Worm (Caenorhabditis elegans) whole organism, L3 larva: ENCODE results near the gene cnd-1.

ENCODE experiments used
- ZK546.5 ChIP-seq: sonication (generic microtip); optimal IDR thresholded peaks from 2 replicates; lab custom pipeline; 2017; ENCODE audit warnings: missing biosample characterization, missing genetic modification characterization
- aly-2 ChIP-seq: fragments of 150-350 bp; optimal IDR thresholded peaks from 2 replicates; lab custom pipeline; 2014; ENCODE audit warnings: missing biosample characterization, missing genetic modification characterization
- ama-1 ChIP-seq: fragments of 150-350 bp; optimal IDR thresholded peaks from 2 replicates; lab custom pipeline; 2018
- ceh-16 ChIP-seq: sonication (generic microtip); optimal IDR thresholded peaks from 2 replicates; lab custom pipeline; 2017; ENCODE audit warnings: missing biosample characterization, missing genetic modification characterization
- ceh-9 ChIP-seq: sonication (generic microtip); optimal IDR thresholded peaks from 2 replicates; lab custom pipeline; 2018; ENCODE audit warnings: missing biosample characterization, missing genetic modification characterization
- daf-12 ChIP-seq: fragments of 150-350 bp; optimal IDR thresholded peaks from 2 replicates; lab custom pipeline; 2014; ENCODE audit warnings: missing biosample characterization, missing genetic modification reagents, missing genetic modification characterization
- egl-27 ChIP-seq: sonication (generic microtip); optimal IDR thresholded peaks from 4 replicates; lab custom pipeline; 2017; ENCODE audit warnings: missing biosample characterization, missing genetic modification reagents, missing genetic modification characterization
- egl-5 ChIP-seq: fragments of 150-350 bp; optimal IDR thresholded peaks from 2 replicates; lab custom pipeline; 2017; ENCODE audit warnings: missing biosample characterization, missing genetic modification reagents, missing genetic modification characterization, inconsistent platforms
- elt-1 ChIP-seq: fragments of 150-350 bp; optimal IDR thresholded peaks from 2 replicates; lab custom pipeline; 2014; ENCODE audit warnings: missing biosample characterization, missing genetic modification characterization
- elt-2 ChIP-seq: sonication (generic microtip); optimal IDR thresholded peaks from 2 replicates; lab custom pipeline; 2016; ENCODE audit warnings: missing genetic modification reagents, mild to moderate bottlenecking, missing genetic modification characterization, missing compliant biosample characterization
- elt-3 ChIP-seq, 3 experiments: fragments of 150-350 bp in 1 of 3; sonication (generic microtip) in 2 of 3; optimal IDR thresholded peaks; 2 replicates in 2 of 3; 4 replicates in 1 of 3; lab custom pipeline; 2014 to 2017; ENCODE audit warnings: missing biosample characterization in 3 of 3, missing genetic modification characterization in 3 of 3
- eor-1 ChIP-seq, 2 experiments: fragments of 150-350 bp; optimal IDR thresholded peaks; 2 replicates each; lab custom pipeline; 2014 to 2018; ENCODE audit warnings: missing biosample characterization in 2 of 2, missing genetic modification characterization in 2 of 2
- fkh-10 ChIP-seq: sonication (generic microtip); optimal IDR thresholded peaks from 2 replicates; lab custom pipeline; 2017; ENCODE audit warnings: missing biosample characterization, missing genetic modification reagents, missing genetic modification characterization
- fkh-2 ChIP-seq: fragments of 150-350 bp; optimal IDR thresholded peaks from 2 replicates; lab custom pipeline; 2014; ENCODE audit warnings: missing biosample characterization, missing genetic modification reagents, missing genetic modification characterization
- fos-1 ChIP-seq: fragments of 150-350 bp; optimal IDR thresholded peaks from 2 replicates; lab custom pipeline; 2014; ENCODE audit warnings: missing biosample characterization, missing genetic modification characterization
- hmg-11 ChIP-seq: sonication (generic microtip); optimal IDR thresholded peaks from 2 replicates; lab custom pipeline; 2016; ENCODE audit warnings: missing genetic modification characterization, missing compliant biosample characterization
- jun-1 ChIP-seq: fragments of 150-350 bp; optimal IDR thresholded peaks from 2 replicates; lab custom pipeline; 2014; ENCODE audit warnings: missing biosample characterization, missing genetic modification reagents, missing genetic modification characterization
- lin-15B ChIP-seq: fragments of 150-350 bp; optimal IDR thresholded peaks from 2 replicates; lab custom pipeline; 2014; ENCODE audit warnings: missing biosample characterization, missing genetic modification characterization
- lsy-12 ChIP-seq: sonication (generic microtip); optimal IDR thresholded peaks from 2 replicates; lab custom pipeline; 2016; ENCODE audit warnings: mild to moderate bottlenecking, missing genetic modification characterization, missing compliant biosample characterization
- nfya-1 ChIP-seq: sonication (generic microtip); optimal IDR thresholded peaks from 2 replicates; lab custom pipeline; 2017; ENCODE audit warnings: missing genetic modification characterization, mild to moderate bottlenecking, missing compliant biosample characterization, antibody characterized with exemption, moderate library complexity; ENCODE audit not compliant: insufficient read depth
- nhr-11 ChIP-seq: fragments of 150-350 bp; optimal IDR thresholded peaks from 2 replicates; lab custom pipeline; 2014; ENCODE audit warnings: missing biosample characterization, missing genetic modification characterization
- nhr-23 ChIP-seq: fragments of 150-350 bp; optimal IDR thresholded peaks from 2 replicates; lab custom pipeline; 2014; ENCODE audit warnings: missing biosample characterization, missing genetic modification reagents, missing genetic modification characterization
- nhr-237 ChIP-seq: fragments of 150-350 bp; optimal IDR thresholded peaks from 2 replicates; lab custom pipeline; 2014; ENCODE audit warnings: missing biosample characterization, missing genetic modification characterization
- nhr-25 ChIP-seq: sonication (generic microtip); optimal IDR thresholded peaks from 2 replicates; lab custom pipeline; 2017; ENCODE audit warnings: missing biosample characterization, missing genetic modification characterization
- nhr-28 ChIP-seq: fragments of 150-350 bp; optimal IDR thresholded peaks from 2 replicates; lab custom pipeline; 2014; ENCODE audit warnings: missing biosample characterization, missing genetic modification characterization
- nhr-67 ChIP-seq: fragments of 150-350 bp; optimal IDR thresholded peaks from 2 replicates; lab custom pipeline; 2014; ENCODE audit warnings: missing biosample characterization, missing genetic modification characterization
- nhr-76 ChIP-seq: fragments of 150-350 bp; sonication (generic microtip); optimal IDR thresholded peaks from 5 replicates; lab custom pipeline; 2014; ENCODE audit warnings: missing biosample characterization, missing genetic modification characterization
- pha-4 ChIP-seq: fragments of 150-350 bp; optimal IDR thresholded peaks from 2 replicates; lab custom pipeline; 2014; ENCODE audit warnings: missing biosample characterization, missing genetic modification reagents, missing genetic modification characterization
- pqm-1 ChIP-seq: fragments of 150-350 bp; optimal IDR thresholded peaks from 2 replicates; lab custom pipeline; 2017; ENCODE audit warnings: missing biosample characterization, missing genetic modification characterization, inconsistent platforms
- sea-2 ChIP-seq: fragments of 150-350 bp; sonication (generic microtip); optimal IDR thresholded peaks from 4 replicates; lab custom pipeline; 2014; ENCODE audit warnings: missing biosample characterization, missing genetic modification reagents, missing genetic modification characterization
- skn-1 ChIP-seq: fragments of 150-350 bp; optimal IDR thresholded peaks from 2 replicates; lab custom pipeline; 2014; ENCODE audit warnings: missing biosample characterization, missing genetic modification characterization
- tbx-2 ChIP-seq: sonication (generic microtip); optimal IDR thresholded peaks from 2 replicates; lab custom pipeline; 2016; ENCODE audit warnings: mild to moderate bottlenecking, missing genetic modification characterization, missing compliant biosample characterization
- unc-62 ChIP-seq: fragments of 150-350 bp; sonication (generic microtip); optimal IDR thresholded peaks from 4 replicates; lab custom pipeline; 2014; ENCODE audit warnings: missing biosample characterization, missing genetic modification reagents, missing genetic modification characterization
- zag-1 ChIP-seq: fragments of 150-350 bp; optimal IDR thresholded peaks from 2 replicates; lab custom pipeline; 2014; ENCODE audit warnings: missing biosample characterization, missing genetic modification characterization
- ztf-11 ChIP-seq: fragments of 150-350 bp; optimal IDR thresholded peaks from 2 replicates; lab custom pipeline; 2014; ENCODE audit warnings: missing biosample characterization, missing genetic modification characterization

The cnd-1 gene

DNA sequence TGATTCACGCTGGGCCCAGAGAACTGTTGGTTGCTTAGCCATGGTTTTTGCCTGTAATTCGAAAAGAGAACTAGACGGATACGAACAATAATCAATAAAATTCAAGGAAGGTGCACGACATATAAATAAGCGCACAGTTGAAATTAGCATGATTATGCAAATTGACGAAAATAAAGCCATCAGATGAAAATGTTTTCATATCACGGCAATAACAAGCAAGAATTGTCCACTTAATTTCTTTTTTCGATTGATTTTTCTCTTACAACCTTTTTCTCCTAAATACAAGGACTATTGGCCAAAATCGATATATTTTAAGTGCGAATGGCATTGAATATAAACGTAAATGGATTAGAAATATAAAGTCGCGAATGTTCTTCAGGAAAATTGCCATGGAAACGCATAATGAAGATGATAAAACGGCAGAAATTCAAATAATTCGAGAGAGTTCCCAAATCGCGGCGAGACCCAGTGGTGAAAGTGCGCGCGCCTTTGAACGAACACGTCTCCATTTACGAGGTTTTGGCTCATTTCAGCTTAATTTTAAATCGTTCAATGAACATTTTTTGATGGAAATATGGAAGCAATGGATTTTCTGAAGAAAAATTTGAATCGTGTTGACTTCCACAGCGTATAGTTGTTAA is 30.4 kb upstream of the cnd-1 start, which contains the start of the genes daf-41 and toc-1 (continued):
- TF ChIP-seq nhr-76 (no peak), unc-62 (GFP tag; lab: Kevin White, UChicago) (no peak)

DNA sequence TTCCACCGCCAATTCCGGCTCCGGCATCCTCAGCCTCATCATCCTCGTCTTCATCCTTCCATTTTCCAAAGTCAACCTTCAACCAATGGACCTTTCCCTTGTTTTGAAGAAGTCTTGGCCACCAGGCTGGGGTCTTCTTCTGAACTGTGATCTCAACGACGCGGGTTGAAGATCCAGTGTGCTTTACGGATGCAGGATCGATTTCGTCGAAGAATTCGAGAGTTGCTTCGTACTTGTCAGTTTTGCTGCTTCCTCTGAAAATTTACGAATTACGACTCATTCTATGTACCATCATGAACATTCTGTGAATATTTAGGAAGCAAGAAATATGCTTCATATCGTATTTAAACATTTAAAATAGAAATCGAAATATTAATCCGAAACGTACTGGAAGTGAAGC is 29.8 kb upstream of the cnd-1 start:
- TF ChIP-seq nhr-25 (no peak), ama-1 (lab: Kevin White, UChicago) (peak; percentile 67)

DNA sequence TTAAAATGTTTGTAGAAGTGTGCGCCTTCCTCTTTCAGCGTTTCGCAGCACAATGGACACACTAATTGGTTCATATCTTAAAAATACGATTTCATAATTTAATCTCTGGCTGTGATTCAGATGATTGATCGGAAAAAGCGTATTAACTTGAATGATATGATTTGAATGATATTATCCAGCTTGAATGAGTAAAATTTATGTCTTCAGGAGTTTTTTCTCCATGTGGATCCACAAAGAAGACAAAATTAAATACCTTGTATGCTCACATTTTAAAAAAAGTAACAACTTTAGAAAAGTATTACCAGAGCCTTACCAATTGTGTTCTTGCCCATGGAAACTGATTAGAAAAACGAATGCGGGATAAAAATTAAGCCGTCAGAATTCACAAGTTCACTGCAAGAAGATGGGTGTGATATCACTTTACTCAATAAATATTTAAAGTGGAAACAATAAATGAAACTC is 29.0 kb upstream of the cnd-1 start, which contains the start of gene ztf-8:
Gene ztf-8, minus strand, starts transcription at position 76 of the 462 bp plus-strand sequence.
- TF ChIP-seq egl-5 (tag; lab: Kevin White, UChicago) (no peak), ceh-9 (tag; lab: Kevin White, UChicago) (no peak), ztf-11 (no peak), elt-3 (tag; optimal IDR thresholded peaks at IDR 0.05; lab: Kevin White, UChicago) (no peak), unc-62 (GFP tag; lab: Kevin White, UChicago) (no peak), elt-1 (tag; lab: Kevin White, UChicago) (no peak), pqm-1 (tag; lab: Kevin White, UChicago) (no peak), elt-2 (tag; lab: Kevin White, UChicago) (peak; percentile 27), fos-1 (no peak), egl-27 (tag; lab: Kevin White, UChicago) (no peak), nhr-76 (no peak), daf-12 (no peak), aly-2 (tag; lab: Kevin White, UChicago) (no peak), fkh-10 (GFP tag; lab: Kevin White, UChicago) (no peak), sea-2 (GFP tag; lab: Kevin White, UChicago) (no peak), nhr-25 (peak; percentile 12), eor-1 (tag; optimal IDR thresholded peaks at IDR 0.05; lab: Kevin White, UChicago) (no peak), tbx-2 (peak; percentile 15), zag-1 (tag; lab: Kevin White, UChicago) (no peak), nhr-11 (tag; lab: Kevin White, UChicago) (no peak), pha-4 (peak; percentile 17), nfya-1 (tag; lab: Kevin White, UChicago) (no peak)

DNA sequence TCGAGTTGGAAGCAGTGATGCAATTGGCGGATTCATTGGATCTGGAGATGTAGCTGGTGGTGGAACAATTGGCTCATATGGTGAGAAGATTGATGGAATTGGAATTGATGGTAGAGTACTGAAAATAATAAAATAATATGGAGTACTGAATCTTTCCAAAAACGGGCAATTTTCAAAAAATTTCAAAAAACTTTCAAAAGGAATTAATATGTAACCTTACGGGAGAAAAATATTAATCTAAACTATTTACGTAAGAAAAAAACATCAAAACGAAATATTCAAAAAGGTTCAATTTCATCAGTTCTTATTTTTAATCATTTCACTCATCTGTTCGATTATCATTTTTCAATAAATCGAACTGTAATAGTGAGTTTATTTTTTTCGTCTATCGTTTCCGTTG is 25.4 kb upstream of the cnd-1 start, which contains the start of gene ZC395.4:
Gene ZC395.4, plus strand, starts transcription at position 301 of the 400 bp plus-strand sequence.
- TF ChIP-seq nhr-67 (tag; lab: Kevin White, UChicago) (no peak), nhr-237 (tag; lab: Kevin White, UChicago) (no peak), hmg-11 (no peak), ZK546.5 (tag; lab: Kevin White, UChicago) (no peak), fkh-10 (GFP tag; lab: Kevin White, UChicago) (no peak), sea-2 (GFP tag; lab: Kevin White, UChicago) (no peak), skn-1 (tag; lab: Kevin White, UChicago) (no peak), eor-1 (tag; optimal IDR thresholded peaks at IDR 0.05; lab: Kevin White, UChicago) (no peak), nhr-28 (tag; lab: Kevin White, UChicago) (no peak), lin-15B (tag; lab: Kevin White, UChicago) (no peak), fkh-2 (tag; lab: Kevin White, UChicago) (no peak), ama-1 (lab: Kevin White, UChicago) (no peak), egl-27 (tag; lab: Kevin White, UChicago) (no peak), ceh-16 (tag; lab: Kevin White, UChicago) (no peak), daf-12 (no peak), lsy-12 (no peak), nhr-23 (no peak)

DNA sequence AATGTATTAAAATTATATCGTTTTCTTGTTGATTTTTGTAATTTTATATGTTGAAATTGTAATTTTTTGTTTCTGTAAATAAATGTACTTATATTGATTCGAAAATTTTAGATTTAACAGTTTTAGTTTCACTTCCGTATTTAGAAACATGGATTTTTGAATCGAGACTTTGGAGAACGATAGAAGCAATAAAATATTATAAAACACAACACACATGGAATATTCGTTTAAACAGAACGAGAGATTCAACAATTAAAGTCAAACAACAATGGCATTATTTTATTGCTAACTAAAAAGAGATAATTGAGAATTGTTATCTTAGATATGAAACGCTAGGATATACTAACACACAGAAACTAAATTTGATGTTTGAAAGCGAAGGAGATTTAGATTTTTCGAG is 24.0 kb upstream of the cnd-1 start:
- TF ChIP-seq daf-12 (no peak), pha-4 (peak; percentile 28), jun-1 (tag; lab: Kevin White, UChicago) (peak; percentile 1)
